Fruit fly (Drosophila melanogaster) whole organism, embryonic: Measurements from ENCODE around the gene CG31077.
A peak's percentile ranks its signal among the peaks of the same experiment; 100 is the strongest.

Experiments
- Aef1 ChIP-seq: fragments of 200-800 bp; sonication (Bioruptor generic); IDR thresholded peaks from 3 replicates; pipeline ENCODE4 v1.3.6; 2022; ENCODE audit warnings: missing biosample characterization, missing genetic modification characterization
- B-H1 ChIP-seq: fragments of 200-800 bp; sonication (Bioruptor generic); IDR thresholded peaks from 3 replicates; pipeline ENCODE4 v1.3.6; 2022; ENCODE audit warnings: missing biosample characterization, missing genetic modification characterization
- Bdp1 ChIP-seq: fragments of 200-800 bp; sonication (Bioruptor generic); optimal IDR thresholded peaks from 3 replicates; lab custom pipeline; 2016; ENCODE audit warnings: missing biosample characterization, missing genetic modification characterization
- Blimp-1 ChIP-seq: fragments of 200-800 bp; sonication (Bioruptor generic); optimal IDR thresholded peaks from 3 replicates; lab custom pipeline; 2018; ENCODE audit warnings: missing biosample characterization, missing genetic modification characterization, mild to moderate bottlenecking, moderate library complexity, missing genetic modification reagents
- CG10654 ChIP-seq: fragments of 200-800 bp; sonication (Bioruptor generic); optimal IDR thresholded peaks from 2 replicates; lab custom pipeline; 2016; ENCODE audit warnings: missing biosample characterization, missing genetic modification characterization
- CG11695 ChIP-seq: fragments of 200-800 bp; sonication (Bioruptor generic); IDR thresholded peaks from 3 replicates; pipeline ENCODE4 v1.3.6; 2022; ENCODE audit warnings: missing biosample characterization, missing genetic modification characterization
- CG12155 ChIP-seq: fragments of 200-800 bp; sonication (Bioruptor generic); optimal IDR thresholded peaks from 3 replicates; lab custom pipeline; 2016; ENCODE audit warnings: missing biosample characterization, missing genetic modification characterization
- CG12391 ChIP-seq: fragments of 200-800 bp; sonication (Bioruptor generic); optimal IDR thresholded peaks from 3 replicates; lab custom pipeline; 2018; ENCODE audit warnings: missing biosample characterization, mild to moderate bottlenecking, missing genetic modification characterization, moderate library complexity
- CG13894 ChIP-seq: fragments of 200-800 bp; sonication (Bioruptor generic); optimal IDR thresholded peaks from 3 replicates; lab custom pipeline; 2018; ENCODE audit warnings: missing biosample characterization, mild to moderate bottlenecking, missing genetic modification characterization, moderate library complexity
- CG14014 ChIP-seq: fragments of 200-800 bp; sonication (Bioruptor generic); IDR thresholded peaks from 2 replicates; pipeline ENCODE4 v1.3.6; 2022; ENCODE audit warnings: missing biosample characterization, missing genetic modification characterization
- CG14050 ChIP-seq: fragments of 200-800 bp; sonication (Bioruptor generic); IDR thresholded peaks from 3 replicates; pipeline ENCODE4 v1.3.6; 2022; ENCODE audit warnings: missing biosample characterization, missing genetic modification characterization
- CG15011 ChIP-seq: fragments of 200-800 bp; sonication (Bioruptor generic); optimal IDR thresholded peaks from 3 replicates; lab custom pipeline; 2018; ENCODE audit warnings: missing biosample characterization, mild to moderate bottlenecking, missing genetic modification characterization
- CG2678 ChIP-seq: fragments of 200-800 bp; sonication (Bioruptor generic); optimal IDR thresholded peaks from 3 replicates; lab custom pipeline; 2019; ENCODE audit warnings: missing biosample characterization, mild to moderate bottlenecking, missing genetic modification characterization, moderate library complexity
- CG32767 ChIP-seq: fragments of 200-800 bp; sonication (Bioruptor generic); IDR thresholded peaks from 2 replicates; pipeline ENCODE4 v1.3.6; 2022; ENCODE audit warnings: missing biosample characterization, missing genetic modification characterization
- CG3281 ChIP-seq: fragments of 200-800 bp; sonication (Bioruptor generic); optimal IDR thresholded peaks from 3 replicates; lab custom pipeline; 2017; ENCODE audit warnings: missing biosample characterization, mild to moderate bottlenecking, missing genetic modification characterization
- CG3847 ChIP-seq: fragments of 200-800 bp; sonication (Bioruptor generic); IDR thresholded peaks from 2 replicates; pipeline ENCODE4 v1.3.6; 2022; ENCODE audit warnings: missing biosample characterization, missing genetic modification characterization
- CG5953 ChIP-seq: fragments of 200-800 bp; sonication (Bioruptor generic); IDR thresholded peaks from 2 replicates; pipeline ENCODE4 v1.3.6; 2022; ENCODE audit warnings: missing biosample characterization, missing genetic modification characterization
- CG6272 ChIP-seq: fragments of 200-800 bp; sonication (Bioruptor generic); IDR thresholded peaks from 2 replicates; pipeline ENCODE4 v1.3.6; 2022; ENCODE audit warnings: missing biosample characterization, missing genetic modification characterization
- CG6813 ChIP-seq: fragments of 200-800 bp; sonication (Bioruptor generic); optimal IDR thresholded peaks from 2 replicates; lab custom pipeline; 2017; ENCODE audit warnings: missing biosample characterization, missing genetic modification characterization, mild to moderate bottlenecking, moderate library complexity, missing genetic modification reagents
- CG7839 ChIP-seq: fragments of 200-800 bp; sonication (Bioruptor generic); optimal IDR thresholded peaks from 3 replicates; lab custom pipeline; 2018; ENCODE audit warnings: missing biosample characterization, mild to moderate bottlenecking, missing genetic modification characterization, moderate library complexity
- CG8924 ChIP-seq: fragments of 200-800 bp; optimal IDR thresholded peaks from 3 replicates; lab custom pipeline; 2019; ENCODE audit warnings: missing biosample characterization, mild to moderate bottlenecking, missing genetic modification characterization, moderate library complexity
- CG9817 ChIP-seq: fragments of 200-800 bp; sonication (Bioruptor generic); optimal IDR thresholded peaks from 2 replicates; lab custom pipeline; 2018; ENCODE audit warnings: missing biosample characterization, mild to moderate bottlenecking, missing genetic modification characterization, moderate library complexity
- Dad ChIP-seq: fragments of 200-800 bp; sonication (Bioruptor generic); optimal IDR thresholded peaks from 3 replicates; lab custom pipeline; 2016; ENCODE audit warnings: missing biosample characterization, missing genetic modification characterization
- Deaf1 ChIP-seq: fragments of 200-800 bp; optimal IDR thresholded peaks from 3 replicates; lab custom pipeline; 2019; ENCODE audit warnings: missing biosample characterization, mild to moderate bottlenecking, missing genetic modification characterization, moderate library complexity
- Dek ChIP-seq: fragments of 200-800 bp; sonication (Bioruptor generic); optimal IDR thresholded peaks from 3 replicates; lab custom pipeline; 2019; ENCODE audit warnings: missing biosample characterization, mild to moderate bottlenecking, missing genetic modification characterization, moderate library complexity
- Drgx ChIP-seq: fragments of 200-800 bp; sonication (Bioruptor generic); IDR thresholded peaks from 2 replicates; pipeline ENCODE4 v1.3.6; 2022; ENCODE audit warnings: missing biosample characterization, missing genetic modification characterization
- E2f2 ChIP-seq: fragments of 200-800 bp; sonication (Bioruptor generic); IDR thresholded peaks from 2 replicates; pipeline ENCODE4 v1.3.6; 2022; ENCODE audit warnings: missing biosample characterization, missing genetic modification characterization
- Ets97D ChIP-seq: fragments of 200-800 bp; sonication (Bioruptor generic); optimal IDR thresholded peaks from 3 replicates; lab custom pipeline; 2016; ENCODE audit warnings: missing biosample characterization, missing genetic modification characterization
- Fer3 ChIP-seq: fragments of 200-800 bp; sonication (Bioruptor generic); optimal IDR thresholded peaks from 2 replicates; lab custom pipeline; 2018; ENCODE audit warnings: missing biosample characterization, mild to moderate bottlenecking, missing genetic modification characterization, moderate library complexity
- GATAe ChIP-seq: fragments of 200-800 bp; sonication (Bioruptor generic); conservative IDR thresholded peaks from 2 replicates; pipeline ENCODE4 v1.3.6; 2022; ENCODE audit warnings: missing biosample characterization, missing genetic modification characterization
- HHEX ChIP-seq: fragments of 200-800 bp; sonication (Bioruptor generic); optimal IDR thresholded peaks from 3 replicates; lab custom pipeline; 2017; ENCODE audit warnings: missing biosample characterization, mild to moderate bottlenecking, missing genetic modification characterization, missing genetic modification reagents
- Hr3 ChIP-seq: fragments of 200-800 bp; sonication (Bioruptor generic); optimal IDR thresholded peaks from 3 replicates; lab custom pipeline; 2016; ENCODE audit warnings: missing biosample characterization, missing genetic modification characterization
- MBD-R2 ChIP-seq: fragments of 200-800 bp; sonication (Bioruptor generic); IDR thresholded peaks from 2 replicates; pipeline ENCODE4 v1.3.6; 2022; ENCODE audit warnings: missing biosample characterization, missing genetic modification characterization
- Mrtf ChIP-seq: fragments of 200-800 bp; sonication (Bioruptor generic); IDR thresholded peaks from 3 replicates; pipeline ENCODE4 v1.3.6; 2022; ENCODE audit warnings: missing biosample characterization, missing genetic modification characterization
- PHDP ChIP-seq: fragments of 200-800 bp; sonication (Bioruptor generic); optimal IDR thresholded peaks from 3 replicates; lab custom pipeline; 2018; ENCODE audit warnings: missing biosample characterization, mild to moderate bottlenecking, missing genetic modification characterization, moderate library complexity
- Xbp1 ChIP-seq: fragments of 200-800 bp; sonication (Bioruptor generic); optimal IDR thresholded peaks from 3 replicates; lab custom pipeline; 2016; ENCODE audit warnings: missing biosample characterization, mild to moderate bottlenecking, missing genetic modification characterization
- ac ChIP-seq: fragments of 200-800 bp; sonication (Bioruptor generic); optimal IDR thresholded peaks from 3 replicates; lab custom pipeline; 2017; ENCODE audit warnings: missing biosample characterization, mild to moderate bottlenecking, missing genetic modification characterization
- az2 ChIP-seq: fragments of 200-800 bp; sonication (Bioruptor generic); optimal IDR thresholded peaks from 3 replicates; lab custom pipeline; 2016; ENCODE audit warnings: missing biosample characterization, missing genetic modification characterization
- br ChIP-seq: fragments of >200 bp; optimal IDR thresholded peaks from 2 replicates; lab custom pipeline; 2017
- caup ChIP-seq: fragments of 200-800 bp; sonication (Bioruptor generic); optimal IDR thresholded peaks from 3 replicates; lab custom pipeline; 2017; ENCODE audit warnings: missing biosample characterization, mild to moderate bottlenecking, missing genetic modification characterization, moderate library complexity; ENCODE audit not compliant: severe bottlenecking
- chinmo ChIP-seq: fragments of 200-800 bp; sonication (Bioruptor generic); IDR thresholded peaks from 4 replicates; pipeline ENCODE4 v1.3.6; 2022; ENCODE audit warnings: missing biosample characterization, missing genetic modification characterization; ENCODE audit not compliant: partially characterized antibody
- ken ChIP-seq: fragments of 200-800 bp; sonication (Bioruptor generic); IDR thresholded peaks from 3 replicates; pipeline ENCODE4 v1.3.6; 2022; ENCODE audit warnings: missing biosample characterization, missing genetic modification characterization
- mirr ChIP-seq: fragments of 200-800 bp; sonication (Bioruptor generic); optimal IDR thresholded peaks from 3 replicates; lab custom pipeline; 2018; ENCODE audit warnings: missing biosample characterization, mild to moderate bottlenecking, missing genetic modification characterization
- odd ChIP-seq: fragments of 200-800 bp; sonication (Bioruptor generic); optimal IDR thresholded peaks from 2 replicates; lab custom pipeline; 2017; ENCODE audit warnings: missing biosample characterization, mild to moderate bottlenecking, missing genetic modification characterization
- peb ChIP-seq: fragments of 200-800 bp; sonication (Bioruptor generic); IDR thresholded peaks from 2 replicates; pipeline ENCODE4 v1.3.6; 2022; ENCODE audit warnings: missing biosample characterization, missing genetic modification characterization
- prd ChIP-seq, 3 experiments: fragments of >200 bp in 2 of 3; fragments of 200-800 bp in 1 of 3; sonication (Bioruptor generic) in 1 of 3; optimal IDR thresholded peaks in 2 of 3; IDR thresholded peaks in 1 of 3; 2 replicates in 2 of 3; 3 replicates in 1 of 3; pipeline versions ENCODE4 v1.3.6 to Lab custom; 2017 to 2022; ENCODE audit warnings: missing biosample characterization in 1 of 3, missing genetic modification characterization in 1 of 3
- scrt ChIP-seq: fragments of 200-800 bp; sonication (Bioruptor generic); optimal IDR thresholded peaks from 2 replicates; lab custom pipeline; 2018; ENCODE audit warnings: missing biosample characterization, mild to moderate bottlenecking, missing genetic modification characterization, moderate library complexity
- vvl ChIP-seq: fragments of 200-800 bp; sonication (Bioruptor generic); IDR thresholded peaks from 2 replicates; pipeline ENCODE4 v1.3.6; 2022; ENCODE audit warnings: missing biosample characterization, missing genetic modification characterization
- zfh1 ChIP-seq: fragments of 200-800 bp; sonication (Bioruptor generic); IDR thresholded peaks from 3 replicates; pipeline ENCODE4 v1.3.6; 2022; ENCODE audit warnings: missing biosample characterization, missing genetic modification characterization

The CG31077 gene

DNA sequence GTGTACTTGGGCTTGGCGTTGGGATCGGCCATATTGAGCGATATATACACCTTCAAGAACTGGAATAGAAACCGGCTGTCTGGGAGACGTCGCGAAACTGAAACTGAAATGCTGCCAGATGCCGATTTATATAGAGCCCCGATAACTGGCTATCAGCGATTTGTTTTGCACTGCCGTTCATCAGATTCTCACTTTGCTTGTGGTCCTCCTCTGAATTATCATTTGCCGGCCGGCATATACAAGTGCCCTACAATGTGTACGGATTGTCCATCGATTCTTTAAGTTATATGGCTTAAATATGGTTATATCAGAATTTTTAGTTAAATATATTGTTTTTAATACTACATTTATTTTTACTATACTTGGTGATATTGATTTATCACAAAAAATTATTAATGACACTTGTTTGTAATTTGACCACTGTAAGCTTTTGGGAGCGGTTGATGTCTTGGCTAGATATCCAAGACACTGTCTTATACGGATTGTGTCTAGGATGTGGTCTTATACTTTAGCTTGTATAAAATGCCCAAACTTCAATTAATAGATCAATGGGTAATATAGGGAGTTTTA is 11.1 kb upstream of the CG31077 start, which contains the start of gene CG31075 (continued):
- TF ChIP-seq HHEX (GFP tag; lab: Kevin White, UChicago) (peak; percentile 53), Mrtf (GFP tag; lab: Robert Waterston, UW) (peak; percentile 65; the same call in 1 of the 3 replicates), vvl (GFP tag; lab: Robert Waterston, UW) (peak; percentile 62), Drgx (peak; percentile 90), caup (GFP tag; lab: Kevin White, UChicago) (peak; percentile 30), Deaf1 (peak; percentile 29), B-H1 (GFP tag; lab: Robert Waterston, UW) (peak; percentile 28; the same call in 1 of the 3 replicates), Ets97D (GFP tag; lab: Kevin White, UChicago) (peak; percentile 26), CG9817 (tag; lab: Kevin White, UChicago) (peak; percentile 48), peb (GFP tag; lab: Robert Waterston, UW) (no peak), CG14050 (GFP tag; lab: Robert Waterston, UW) (peak; percentile 55; the same call in 2 of the 3 replicates), CG6813 (GFP tag; lab: Kevin White, UChicago) (peak; percentile 52), odd (GFP tag; lab: Kevin White, UChicago) (no peak), CG12391 (peak; percentile 41), Aef1 (peak; percentile 77), CG12155 (GFP tag; lab: Kevin White, UChicago) (peak; percentile 37), chinmo (GFP tag; lab: Robert Waterston, UW) (0 out of 4 replicates have a peak, but pooled peaks have one; percentile 35), CG10654 (peak; percentile 8), Blimp-1 (GFP tag; lab: Kevin White, UChicago) (peak; percentile 26), Xbp1 (GFP tag; lab: Kevin White, UChicago) (peak; percentile 18), CG13894 (tag; lab: Kevin White, UChicago) (peak; percentile 49), az2 (GFP tag; lab: Kevin White, UChicago) (no peak), br (no peak), CG5953 (GFP tag; lab: Robert Waterston, UW) (peak; percentile 65; the same call in 1 of the 2 replicates), Bdp1 (no peak), Dad (GFP tag; lab: Kevin White, UChicago) (no peak), CG3847 (GFP tag; lab: Robert Waterston, UW) (peak; percentile 59), GATAe (GFP tag; lab: Robert Waterston, UW) (peak; percentile 17; the same call in 1 of the 2 replicates), CG11695 (GFP tag; lab: Robert Waterston, UW) (peak; percentile 47; the same call in 1 of the 3 replicates), ac (no peak), E2f2 (peak; percentile 43; the same call in 1 of the 2 replicates), CG8924 (tag; lab: Kevin White, UChicago) (peak; percentile 51), prd (optimal IDR thresholded peaks at IDR 0.05; lab: Kevin White, UChicago) (no peak), prd (GFP tag; IDR thresholded peaks at IDR 0.05; lab: Robert Waterston, UW) (peak; percentile 26; the same call in 1 of the 3 replicates), scrt (GFP tag; lab: Kevin White, UChicago) (peak; percentile 60), CG3281 (GFP tag; lab: Kevin White, UChicago) (peak; percentile 69), Dek (tag; lab: Kevin White, UChicago) (peak; percentile 72), CG7839 (tag; lab: Kevin White, UChicago) (peak; percentile 69), Fer3 (tag; lab: Kevin White, UChicago) (peak; percentile 81), CG2678 (peak; percentile 60), ken (GFP tag; lab: Robert Waterston, UW) (0 out of 3 replicates have a peak, but pooled peaks have one; percentile 41), Hr3 (GFP tag; lab: Kevin White, UChicago) (no peak), CG6272 (GFP tag; lab: Robert Waterston, UW) (no peak), zfh1 (GFP tag; lab: Robert Waterston, UW) (peak; percentile 11; the same call in 1 of the 3 replicates), CG14014 (peak; percentile 55; the same call in 1 of the 2 replicates), mirr (GFP tag; lab: Kevin White, UChicago) (no peak), PHDP (tag; lab: Kevin White, UChicago) (peak; percentile 40), CG32767 (GFP tag; lab: Robert Waterston, UW) (peak; percentile 49; the same call in 1 of the 2 replicates), MBD-R2 (GFP tag; lab: Robert Waterston, UW) (peak; percentile 74; the same call in 1 of the 2 replicates), CG15011 (GFP tag; lab: Kevin White, UChicago) (peak; percentile 39)
